Worm (Caenorhabditis elegans) whole organism, L3 larva: ENCODE measurements around the gene R03G5.6.

Experiments
- R02D3.7 ChIP-seq: fragments of 150-350 bp; optimal IDR thresholded peaks from 2 replicates; lab custom pipeline; 2014; ENCODE audit warnings: missing biosample characterization, missing genetic modification characterization
- ZK546.5 ChIP-seq: sonication (generic microtip); optimal IDR thresholded peaks from 2 replicates; lab custom pipeline; 2017; ENCODE audit warnings: missing biosample characterization, missing genetic modification characterization
- aly-2 ChIP-seq: fragments of 150-350 bp; optimal IDR thresholded peaks from 2 replicates; lab custom pipeline; 2014; ENCODE audit warnings: missing biosample characterization, missing genetic modification characterization
- ama-1 ChIP-seq: fragments of 150-350 bp; optimal IDR thresholded peaks from 2 replicates; lab custom pipeline; 2018
- ceh-16 ChIP-seq: sonication (generic microtip); optimal IDR thresholded peaks from 2 replicates; lab custom pipeline; 2017; ENCODE audit warnings: missing biosample characterization, missing genetic modification characterization
- ceh-28 ChIP-seq: fragments of 150-350 bp; optimal IDR thresholded peaks from 2 replicates; lab custom pipeline; 2014; ENCODE audit warnings: missing biosample characterization, missing genetic modification reagents, missing genetic modification characterization
- ceh-9 ChIP-seq: sonication (generic microtip); optimal IDR thresholded peaks from 2 replicates; lab custom pipeline; 2018; ENCODE audit warnings: missing biosample characterization, missing genetic modification characterization
- daf-12 ChIP-seq: fragments of 150-350 bp; optimal IDR thresholded peaks from 2 replicates; lab custom pipeline; 2014; ENCODE audit warnings: missing biosample characterization, missing genetic modification reagents, missing genetic modification characterization
- egl-5 ChIP-seq: fragments of 150-350 bp; optimal IDR thresholded peaks from 2 replicates; lab custom pipeline; 2017; ENCODE audit warnings: missing biosample characterization, missing genetic modification reagents, missing genetic modification characterization, inconsistent platforms
- elt-1 ChIP-seq: fragments of 150-350 bp; optimal IDR thresholded peaks from 2 replicates; lab custom pipeline; 2014; ENCODE audit warnings: missing biosample characterization, missing genetic modification characterization
- elt-2 ChIP-seq: sonication (generic microtip); optimal IDR thresholded peaks from 2 replicates; lab custom pipeline; 2016; ENCODE audit warnings: missing genetic modification reagents, mild to moderate bottlenecking, missing genetic modification characterization, missing compliant biosample characterization
- elt-3 ChIP-seq, 3 experiments: fragments of 150-350 bp in 1 of 3; sonication (generic microtip) in 2 of 3; optimal IDR thresholded peaks; 2 replicates in 2 of 3; 4 replicates in 1 of 3; lab custom pipeline; 2014 to 2017; ENCODE audit warnings: missing biosample characterization in 3 of 3, missing genetic modification characterization in 3 of 3
- eor-1 ChIP-seq, 2 experiments: fragments of 150-350 bp; optimal IDR thresholded peaks; 2 replicates each; lab custom pipeline; 2014 to 2018; ENCODE audit warnings: missing biosample characterization in 2 of 2, missing genetic modification characterization in 2 of 2
- fkh-10 ChIP-seq: sonication (generic microtip); optimal IDR thresholded peaks from 2 replicates; lab custom pipeline; 2017; ENCODE audit warnings: missing biosample characterization, missing genetic modification reagents, missing genetic modification characterization
- fkh-2 ChIP-seq: fragments of 150-350 bp; optimal IDR thresholded peaks from 2 replicates; lab custom pipeline; 2014; ENCODE audit warnings: missing biosample characterization, missing genetic modification reagents, missing genetic modification characterization
- fos-1 ChIP-seq: fragments of 150-350 bp; optimal IDR thresholded peaks from 2 replicates; lab custom pipeline; 2014; ENCODE audit warnings: missing biosample characterization, missing genetic modification characterization
- hmg-11 ChIP-seq: sonication (generic microtip); optimal IDR thresholded peaks from 2 replicates; lab custom pipeline; 2016; ENCODE audit warnings: missing genetic modification characterization, missing compliant biosample characterization
- jun-1 ChIP-seq: fragments of 150-350 bp; optimal IDR thresholded peaks from 2 replicates; lab custom pipeline; 2014; ENCODE audit warnings: missing biosample characterization, missing genetic modification reagents, missing genetic modification characterization
- lin-15B ChIP-seq: fragments of 150-350 bp; optimal IDR thresholded peaks from 2 replicates; lab custom pipeline; 2014; ENCODE audit warnings: missing biosample characterization, missing genetic modification characterization
- lin-39 ChIP-seq: fragments of 150-350 bp; optimal IDR thresholded peaks from 2 replicates; lab custom pipeline; 2018; ENCODE audit warnings: missing biosample characterization, missing genetic modification reagents, missing genetic modification characterization
- lsy-12 ChIP-seq: sonication (generic microtip); optimal IDR thresholded peaks from 2 replicates; lab custom pipeline; 2016; ENCODE audit warnings: mild to moderate bottlenecking, missing genetic modification characterization, missing compliant biosample characterization
- mdl-1 ChIP-seq: fragments of 150-350 bp; optimal IDR thresholded peaks from 2 replicates; lab custom pipeline; 2014; ENCODE audit warnings: missing biosample characterization, missing genetic modification characterization
- mml-1 ChIP-seq: fragments of 150-350 bp; sonication (generic microtip); optimal IDR thresholded peaks from 3 replicates; lab custom pipeline; 2014; ENCODE audit warnings: missing biosample characterization, missing genetic modification characterization
- nfya-1 ChIP-seq: sonication (generic microtip); optimal IDR thresholded peaks from 2 replicates; lab custom pipeline; 2017; ENCODE audit warnings: missing genetic modification characterization, mild to moderate bottlenecking, missing compliant biosample characterization, antibody characterized with exemption, moderate library complexity; ENCODE audit not compliant: insufficient read depth
- nhr-11 ChIP-seq: fragments of 150-350 bp; optimal IDR thresholded peaks from 2 replicates; lab custom pipeline; 2014; ENCODE audit warnings: missing biosample characterization, missing genetic modification characterization
- nhr-12 ChIP-seq: fragments of 150-350 bp; optimal IDR thresholded peaks from 2 replicates; lab custom pipeline; 2014; ENCODE audit warnings: missing biosample characterization, missing genetic modification characterization
- nhr-23 ChIP-seq: fragments of 150-350 bp; optimal IDR thresholded peaks from 2 replicates; lab custom pipeline; 2014; ENCODE audit warnings: missing biosample characterization, missing genetic modification reagents, missing genetic modification characterization
- nhr-237 ChIP-seq: fragments of 150-350 bp; optimal IDR thresholded peaks from 2 replicates; lab custom pipeline; 2014; ENCODE audit warnings: missing biosample characterization, missing genetic modification characterization
- nhr-25 ChIP-seq: sonication (generic microtip); optimal IDR thresholded peaks from 2 replicates; lab custom pipeline; 2017; ENCODE audit warnings: missing biosample characterization, missing genetic modification characterization
- nhr-28 ChIP-seq: fragments of 150-350 bp; optimal IDR thresholded peaks from 2 replicates; lab custom pipeline; 2014; ENCODE audit warnings: missing biosample characterization, missing genetic modification characterization
- nhr-43 ChIP-seq: sonication (generic microtip); optimal IDR thresholded peaks from 2 replicates; lab custom pipeline; 2016; ENCODE audit warnings: mild to moderate bottlenecking, missing genetic modification characterization, missing compliant biosample characterization; ENCODE audit not compliant: poor library complexity, severe bottlenecking
- nhr-67 ChIP-seq: fragments of 150-350 bp; optimal IDR thresholded peaks from 2 replicates; lab custom pipeline; 2014; ENCODE audit warnings: missing biosample characterization, missing genetic modification characterization
- pha-4 ChIP-seq: fragments of 150-350 bp; optimal IDR thresholded peaks from 2 replicates; lab custom pipeline; 2014; ENCODE audit warnings: missing biosample characterization, missing genetic modification reagents, missing genetic modification characterization
- pqm-1 ChIP-seq: fragments of 150-350 bp; optimal IDR thresholded peaks from 2 replicates; lab custom pipeline; 2017; ENCODE audit warnings: missing biosample characterization, missing genetic modification characterization, inconsistent platforms
- snpc-4 ChIP-seq: fragments of 150-350 bp; optimal IDR thresholded peaks from 2 replicates; lab custom pipeline; 2014; ENCODE audit warnings: missing biosample characterization, missing genetic modification characterization
- tbx-2 ChIP-seq: sonication (generic microtip); optimal IDR thresholded peaks from 2 replicates; lab custom pipeline; 2016; ENCODE audit warnings: mild to moderate bottlenecking, missing genetic modification characterization, missing compliant biosample characterization
- unc-62 ChIP-seq: fragments of 150-350 bp; sonication (generic microtip); optimal IDR thresholded peaks from 4 replicates; lab custom pipeline; 2014; ENCODE audit warnings: missing biosample characterization, missing genetic modification reagents, missing genetic modification characterization
- zag-1 ChIP-seq: fragments of 150-350 bp; optimal IDR thresholded peaks from 2 replicates; lab custom pipeline; 2014; ENCODE audit warnings: missing biosample characterization, missing genetic modification characterization
- ztf-11 ChIP-seq: fragments of 150-350 bp; optimal IDR thresholded peaks from 2 replicates; lab custom pipeline; 2014; ENCODE audit warnings: missing biosample characterization, missing genetic modification characterization

Gene R03G5.6

ce11 chrX:7791802-7792201 lies 24.9 kb downstream of the R03G5.6 start:
- TF ChIP-seq mdl-1 (tag; lab: Kevin White, UChicago) (no peak), ZK546.5 (tag; lab: Kevin White, UChicago) (no peak), lin-39 (tag; lab: Kevin White, UChicago) (peak; percentile 38), egl-5 (tag; lab: Kevin White, UChicago) (no peak), snpc-4 (peak; percentile 37), pha-4 (tag; lab: Kevin White, UChicago) (no peak), elt-2 (tag; lab: Kevin White, UChicago) (no peak), elt-3 (tag; optimal IDR thresholded peaks at IDR 0.05; lab: Kevin White, UChicago) (no peak), eor-1 (tag; optimal IDR thresholded peaks at IDR 0.05; lab: Kevin White, UChicago) (no peak), zag-1 (tag; lab: Kevin White, UChicago) (no peak), lsy-12 (no peak), fos-1 (tag; lab: Kevin White, UChicago) (peak; percentile 76), tbx-2 (tag; lab: Kevin White, UChicago) (no peak), jun-1 (tag; lab: Kevin White, UChicago) (peak; percentile 57), ceh-16 (tag; lab: Kevin White, UChicago) (no peak), nhr-11 (tag; lab: Kevin White, UChicago) (peak; percentile 74), daf-12 (no peak), ceh-28 (tag; lab: Kevin White, UChicago) (no peak), nfya-1 (tag; lab: Kevin White, UChicago) (peak; percentile 72), nhr-12 (tag; lab: Kevin White, UChicago) (no peak), aly-2 (tag; lab: Kevin White, UChicago) (no peak), hmg-11 (peak; percentile 11), unc-62 (GFP tag; lab: Kevin White, UChicago) (no peak), lin-15B (tag; lab: Kevin White, UChicago) (peak; percentile 3), elt-1 (no peak), ztf-11 (tag; lab: Kevin White, UChicago) (no peak), fkh-2 (tag; lab: Kevin White, UChicago) (no peak)
- TF ChIP-seq, all 47 proteins: peak for 8

ce11 chrX:7787885-7788353 lies 28.8 kb downstream of the R03G5.6 start, which contains the start of gene ZK154.5:
ZK154.5 (minus strand) TSS chrX:7787935.
- TF ChIP-seq nhr-237 (tag; lab: Kevin White, UChicago) (no peak), zag-1 (tag; lab: Kevin White, UChicago) (no peak), pha-4 (tag; lab: Kevin White, UChicago) (peak; percentile 72), nhr-43 (tag; lab: Kevin White, UChicago) (peak; percentile 13), fkh-10 (GFP tag; lab: Kevin White, UChicago) (no peak), jun-1 (tag; lab: Kevin White, UChicago) (no peak), tbx-2 (tag; lab: Kevin White, UChicago) (no peak), lin-39 (tag; lab: Kevin White, UChicago) (peak; percentile 53), daf-12 (no peak), ceh-28 (tag; lab: Kevin White, UChicago) (peak; percentile 45), nhr-12 (tag; lab: Kevin White, UChicago) (no peak), ama-1 (lab: Kevin White, UChicago) (no peak), R02D3.7 (tag; lab: Kevin White, UChicago) (no peak), mdl-1 (tag; lab: Kevin White, UChicago) (no peak), nhr-28 (no peak), ceh-9 (tag; lab: Kevin White, UChicago) (no peak), snpc-4 (no peak), eor-1 (tag; optimal IDR thresholded peaks at IDR 0.05; lab: Kevin White, UChicago) (no peak), elt-2 (tag; lab: Kevin White, UChicago) (peak; percentile 37), hmg-11 (peak; percentile 62), nfya-1 (tag; lab: Kevin White, UChicago) (peak; percentile 51), ceh-16 (tag; lab: Kevin White, UChicago) (no peak), elt-3 (tag; optimal IDR thresholded peaks at IDR 0.05; lab: Kevin White, UChicago) (no peak), fos-1 (tag; lab: Kevin White, UChicago) (no peak), mml-1 (tag; lab: Kevin White, UChicago) (no peak), egl-5 (tag; lab: Kevin White, UChicago) (no peak), lin-15B (tag; lab: Kevin White, UChicago) (peak; percentile 29), nhr-25 (tag; lab: Kevin White, UChicago) (peak; percentile 43), nhr-23 (tag; lab: Kevin White, UChicago) (peak; percentile 43), pqm-1 (tag; lab: Kevin White, UChicago) (peak; percentile 6), nhr-67 (tag; lab: Kevin White, UChicago) (no peak)
